Worm (Caenorhabditis elegans) whole organism, L2 larva: Measurements from ENCODE around the gene C52D10.3.

Experiments
- ZK546.5 ChIP-seq: sonication (generic microtip); optimal IDR thresholded peaks from 2 replicates; lab custom pipeline; 2017; ENCODE audit warnings: missing biosample characterization, missing genetic modification characterization
- egl-27 ChIP-seq: sonication (generic microtip); optimal IDR thresholded peaks from 3 replicates; lab custom pipeline; 2017; ENCODE audit warnings: missing biosample characterization, missing genetic modification reagents, missing genetic modification characterization
- nhr-11 ChIP-seq: fragments of 150-350 bp; optimal IDR thresholded peaks from 2 replicates; lab custom pipeline; 2014; ENCODE audit warnings: missing biosample characterization, missing genetic modification characterization
- nhr-12 ChIP-seq: fragments of 150-350 bp; optimal IDR thresholded peaks from 2 replicates; lab custom pipeline; 2014; ENCODE audit warnings: missing biosample characterization, missing genetic modification characterization
- skn-1 ChIP-seq: sonication (generic microtip); optimal IDR thresholded peaks from 2 replicates; lab custom pipeline; 2017; ENCODE audit warnings: missing biosample characterization, missing genetic modification characterization
- snpc-4 ChIP-seq: fragments of 150-350 bp; optimal IDR thresholded peaks from 2 replicates; lab custom pipeline; 2014; ENCODE audit warnings: missing biosample characterization, missing genetic modification characterization
- unc-39 ChIP-seq: fragments of 150-350 bp; optimal IDR thresholded peaks from 2 replicates; lab custom pipeline; 2014; ENCODE audit warnings: missing biosample characterization, missing genetic modification characterization

- TF ChIP-seq snpc-4 (no peak), unc-39 (tag; lab: Kevin White, UChicago) (no peak), nhr-12 (no peak), skn-1 (tag; lab: Kevin White, UChicago) (no peak), ZK546.5 (tag; lab: Kevin White, UChicago) (no peak), egl-27 (tag; lab: Kevin White, UChicago) (no peak), nhr-11 (no peak)
Observed at ce11 chrIV:17150871-17151270, 25.4 kb upstream of the C52D10.3 start, which contains the start of gene Y116A8C.40.
